1 fruit fly cellular context compared by ENCODE assay signal in the genomic region with DNA sequence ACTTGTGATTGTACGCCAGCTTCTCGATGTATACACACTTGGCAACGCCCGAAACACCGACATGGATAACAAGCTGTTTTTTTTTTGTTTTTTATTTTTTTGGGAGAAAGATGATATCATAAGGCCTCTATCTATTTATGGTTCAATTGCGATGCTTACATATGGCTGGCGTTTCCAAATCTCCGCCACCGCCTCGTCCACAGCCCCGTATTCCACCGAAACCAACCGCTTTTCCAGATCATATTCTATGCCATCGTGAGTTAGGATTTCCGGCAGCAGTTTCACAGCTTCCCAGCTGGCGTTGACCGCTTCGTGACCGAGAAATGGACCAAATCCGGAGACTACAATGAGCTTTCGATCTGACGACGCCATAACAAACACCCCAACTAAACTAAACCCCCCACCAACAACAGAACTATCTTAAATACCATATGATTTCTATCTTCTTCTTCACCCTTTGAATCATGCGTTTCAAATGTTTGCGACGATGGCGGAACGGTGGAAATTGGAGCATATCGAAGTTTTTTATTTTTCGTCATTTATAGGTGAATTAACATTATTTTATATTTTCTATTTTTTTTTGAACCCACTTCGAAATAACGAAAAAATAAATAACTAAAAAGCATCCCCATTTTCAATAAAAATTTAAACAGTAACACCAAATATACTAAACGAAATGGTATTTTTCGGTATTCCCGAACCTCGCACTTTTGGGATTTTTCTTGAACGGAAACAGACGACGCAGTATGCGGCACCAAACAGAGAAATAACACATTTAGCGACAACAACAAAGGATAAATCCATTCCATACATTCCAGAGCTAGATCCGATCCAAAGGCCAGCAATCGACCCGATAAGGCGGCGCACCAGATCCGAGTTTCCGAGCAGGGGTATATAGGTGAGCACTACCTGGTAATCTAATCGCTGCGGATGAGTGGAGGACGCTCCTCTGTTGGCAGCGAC.
A peak's percentile ranks its signal among the peaks of the same experiment; 100 is the strongest.
TF ChIP-seq lines count a peak whose summit lies in the region.

A gene (minus strand): TSS at position 422 of the 963 bp plus-strand sequence.
A gene (plus strand): TSS at position 718 of the 963 bp plus-strand sequence.

TF ChIP-seq in whole organism, embryonic, 481 proteins besides CTCF, POLR2A, EP300 and RAD21 (continued from another document and continues in another):
- TF ChIP-seq Dll (GFP tag; IDR thresholded peaks at IDR 0.05; lab: Robert Waterston, UW; ENCODE audit: partially characterized antibody) (peak; percentile 35; the same call in 1 of the 4 replicates), ATbp (GFP tag; optimal IDR thresholded peaks at IDR 0.05; lab: Kevin White, UChicago) (no peak), sens (GFP tag; lab: Kevin White, UChicago) (peak; percentile 69), CG15514 (GFP tag; optimal IDR thresholded peaks at IDR 0.05; lab: Kevin White, UChicago) (peak; percentile 83), CG4360 (GFP tag; IDR thresholded peaks at IDR 0.05; lab: Robert Waterston, UW) (peak; percentile 77), cato (GFP tag; optimal IDR thresholded peaks at IDR 0.05; lab: Kevin White, UChicago; ENCODE audit: borderline replicate concordance) (no peak), phol (tag; optimal IDR thresholded peaks at IDR 0.05; lab: Kevin White, UChicago) (peak; percentile 63), kay (GFP tag; optimal IDR thresholded peaks at IDR 0.05; lab: Kevin White, UChicago) (peak; percentile 70), kah (GFP tag; optimal IDR thresholded peaks at IDR 0.05; lab: Kevin White, UChicago) (no peak), hb (GFP tag; IDR thresholded peaks at IDR 0.05; lab: Robert Waterston, UW; ENCODE audit: partially characterized antibody) (0 out of 3 replicates have a peak, but pooled peaks have one; percentile 12), CG16813 (GFP tag; IDR thresholded peaks at IDR 0.05; lab: Robert Waterston, UW; ENCODE audit: partially characterized antibody) (0 out of 3 replicates have a peak, but pooled peaks have one; percentile 10), sna (GFP tag; IDR thresholded peaks at IDR 0.05; lab: Robert Waterston, UW; ENCODE audit: partially characterized antibody) (peak; percentile 26; the same call in 1 of the 2 replicates), CG30403 (GFP tag; optimal IDR thresholded peaks at IDR 0.05; lab: Kevin White, UChicago) (no peak), CG34422 (GFP tag; IDR thresholded peaks at IDR 0.05; lab: Robert Waterston, UW) (peak; percentile 74; the same call in 1 of the 3 replicates), CG2875 (GFP tag; optimal IDR thresholded peaks at IDR 0.05; lab: Kevin White, UChicago) (peak; percentile 2), CG5180 (GFP tag; optimal IDR thresholded peaks at IDR 0.05; lab: Kevin White, UChicago) (no peak), MBD-R2 (GFP tag; IDR thresholded peaks at IDR 0.05; lab: Robert Waterston, UW) (peak; percentile 45; the same call in 1 of the 2 replicates), zfh2 (GFP tag; optimal IDR thresholded peaks at IDR 0.05; lab: Kevin White, UChicago) (no peak), CG17829 (tag; optimal IDR thresholded peaks at IDR 0.05; lab: Kevin White, UChicago) (peak; percentile 7), BEAF-32 (GFP tag; optimal IDR thresholded peaks at IDR 0.05; lab: Kevin White, UChicago) (peak; percentile 55), gsb-n (tag; optimal IDR thresholded peaks at IDR 0.05; lab: Kevin White, UChicago) (peak; percentile 27), crol (GFP tag; IDR thresholded peaks at IDR 0.05; lab: Robert Waterston, UW) (peak; percentile 50; the same call in 1 of the 2 replicates), CG4617 (GFP tag; optimal IDR thresholded peaks at IDR 0.05; lab: Kevin White, UChicago; ENCODE audit: borderline replicate concordance) (peak; percentile 49), pros (GFP tag; optimal IDR thresholded peaks at IDR 0.05; lab: Kevin White, UChicago) (no peak), Bgb (GFP tag; IDR thresholded peaks at IDR 0.05; lab: Robert Waterston, UW; ENCODE audit: partially characterized antibody) (peak; percentile 41; the same call in 1 of the 2 replicates), Hmr (GFP tag; optimal IDR thresholded peaks at IDR 0.05; lab: Kevin White, UChicago) (peak; percentile 12), CG17361 (GFP tag; IDR thresholded peaks at IDR 0.05; lab: Robert Waterston, UW) (peak; percentile 47; the same call in 1 of the 3 replicates), CG10267 (tag; optimal IDR thresholded peaks at IDR 0.05; lab: Kevin White, UChicago) (peak; percentile 59), CG15011 (GFP tag; optimal IDR thresholded peaks at IDR 0.05; lab: Kevin White, UChicago) (no peak), Sox100B (GFP tag; optimal IDR thresholded peaks at IDR 0.05; lab: Kevin White, UChicago) (peak; percentile 2), grau (tag; optimal IDR thresholded peaks at IDR 0.05; lab: Kevin White, UChicago) (no peak), nom (GFP tag; optimal IDR thresholded peaks at IDR 0.05; lab: Kevin White, UChicago) (peak; percentile 17), GATAe (GFP tag; conservative IDR thresholded peaks at IDR 0.05; lab: Robert Waterston, UW) (peak; percentile 36; the same call in 1 of the 2 replicates), Dbx (GFP tag; IDR thresholded peaks at IDR 0.05; lab: Robert Waterston, UW) (no peak), lbe (GFP tag; optimal IDR thresholded peaks at IDR 0.05; lab: Kevin White, UChicago) (peak; percentile 61), dm (GFP tag; optimal IDR thresholded peaks at IDR 0.05; lab: Kevin White, UChicago) (peak; percentile 37), Trl (optimal IDR thresholded peaks at IDR 0.05; lab: Kevin White, UChicago) (no peak), Trl (GFP tag; optimal IDR thresholded peaks at IDR 0.05; lab: Kevin White, UChicago) (no peak), E2f2 (GFP tag; IDR thresholded peaks at IDR 0.05; lab: Robert Waterston, UW) (peak; percentile 52), Hr78 (GFP tag; optimal IDR thresholded peaks at IDR 0.05; lab: Kevin White, UChicago) (peak in 1 of 2 experiments; percentile 37), CG12299 (tag; optimal IDR thresholded peaks at IDR 0.05; lab: Kevin White, UChicago) (peak; percentile 8), ems (GFP tag; optimal IDR thresholded peaks at IDR 0.05; lab: Kevin White, UChicago) (no peak), CG17385 (GFP tag; optimal IDR thresholded peaks at IDR 0.05; lab: Kevin White, UChicago) (peak; percentile 97), Meics (GFP tag; optimal IDR thresholded peaks at IDR 0.05; lab: Kevin White, UChicago) (peak; percentile 25), MESR4 (GFP tag; optimal IDR thresholded peaks at IDR 0.05; lab: Kevin White, UChicago) (peak; percentile 82), nmo (GFP tag; optimal IDR thresholded peaks at IDR 0.05; lab: Kevin White, UChicago) (peak; percentile 59), kni (GFP tag; optimal IDR thresholded peaks at IDR 0.05; lab: Kevin White, UChicago) (peak; percentile 25), CG30020 (tag; optimal IDR thresholded peaks at IDR 0.05; lab: Kevin White, UChicago) (peak; percentile 88), chinmo (GFP tag; IDR thresholded peaks at IDR 0.05; lab: Robert Waterston, UW; ENCODE audit: partially characterized antibody) (0 out of 4 replicates have a peak, but pooled peaks have one; percentile 26), PHDP (tag; optimal IDR thresholded peaks at IDR 0.05; lab: Kevin White, UChicago) (peak; percentile 17), CG13624 (GFP tag; optimal IDR thresholded peaks at IDR 0.05; lab: Kevin White, UChicago) (peak; percentile 10), Asciz (GFP tag; optimal IDR thresholded peaks at IDR 0.05; lab: Kevin White, UChicago) (no peak), Max (GFP tag; optimal IDR thresholded peaks at IDR 0.05; lab: Kevin White, UChicago) (peak; percentile 22), esg (GFP tag; conservative IDR thresholded peaks at IDR 0.05; lab: Robert Waterston, UW) (no peak), Deaf1 (tag; optimal IDR thresholded peaks at IDR 0.05; lab: Kevin White, UChicago) (peak; percentile 32), ab (GFP tag; optimal IDR thresholded peaks at IDR 0.05; lab: Kevin White, UChicago) (no peak), Rfx (GFP tag; IDR thresholded peaks at IDR 0.05; lab: Robert Waterston, UW) (peak; percentile 7; the same call in 1 of the 2 replicates), pzg (GFP tag; optimal IDR thresholded peaks at IDR 0.05; lab: Kevin White, UChicago) (peak; percentile 70), tup (GFP tag; optimal IDR thresholded peaks at IDR 0.05; lab: Kevin White, UChicago) (no peak), CG10147 (GFP tag; optimal IDR thresholded peaks at IDR 0.05; lab: Kevin White, UChicago) (peak; percentile 42), gfzf (GFP tag; optimal IDR thresholded peaks at IDR 0.05; lab: Kevin White, UChicago) (peak; percentile 89), CG31441 (GFP tag; IDR thresholded peaks at IDR 0.05; lab: Robert Waterston, UW) (peak; percentile 48; the same call in 1 of the 2 replicates), CG9797 (GFP tag; optimal IDR thresholded peaks at IDR 0.05; lab: Kevin White, UChicago) (peak; percentile 88), Atf-2 (GFP tag; optimal IDR thresholded peaks at IDR 0.05; lab: Kevin White, UChicago) (no peak), CG7271 (tag; optimal IDR thresholded peaks at IDR 0.05; lab: Kevin White, UChicago) (no peak), trem (tag; optimal IDR thresholded peaks at IDR 0.05; lab: Kevin White, UChicago) (peak; percentile 66), CG15601 (tag; optimal IDR thresholded peaks at IDR 0.05; lab: Kevin White, UChicago) (peak; percentile 60), lilli (GFP tag; optimal IDR thresholded peaks at IDR 0.05; lab: Kevin White, UChicago) (peak; percentile 15), CG13123 (GFP tag; optimal IDR thresholded peaks at IDR 0.05; lab: Kevin White, UChicago) (no peak), YL-1 (GFP tag; optimal IDR thresholded peaks at IDR 0.05; lab: Kevin White, UChicago) (peak; percentile 85), Camta (GFP tag; optimal IDR thresholded peaks at IDR 0.05; lab: Kevin White, UChicago) (no peak), sd (tag; optimal IDR thresholded peaks at IDR 0.05; lab: Kevin White, UChicago) (peak; percentile 83), CG4282 (GFP tag; optimal IDR thresholded peaks at IDR 0.05; lab: Kevin White, UChicago) (no peak), hkb (optimal IDR thresholded peaks at IDR 0.05; lab: Kevin White, UChicago) (no peak), hkb (GFP tag; IDR thresholded peaks at IDR 0.05; lab: Robert Waterston, UW) (peak; percentile 23; the same call in 1 of the 2 replicates), Scr (GFP tag; IDR thresholded peaks at IDR 0.05; lab: Robert Waterston, UW; ENCODE audit: partially characterized antibody) (no peak; the same call in 1 of the 2 replicates), Tbp (GFP tag; optimal IDR thresholded peaks at IDR 0.05; lab: Kevin White, UChicago) (no peak), CG1603 (tag; optimal IDR thresholded peaks at IDR 0.05; lab: Kevin White, UChicago) (peak; percentile 89), Taf1 (GFP tag; IDR thresholded peaks at IDR 0.05; lab: Robert Waterston, UW) (no peak), CG7556 (GFP tag; optimal IDR thresholded peaks at IDR 0.05; lab: Kevin White, UChicago) (peak; percentile 7), Nf-YB (GFP tag; optimal IDR thresholded peaks at IDR 0.05; lab: Kevin White, UChicago) (peak; percentile 17), Lhr (GFP tag; optimal IDR thresholded peaks at IDR 0.05; lab: Kevin White, UChicago) (peak; percentile 56), CG12659 (GFP tag; optimal IDR thresholded peaks at IDR 0.05; lab: Kevin White, UChicago) (peak; percentile 81), CG12391 (tag; optimal IDR thresholded peaks at IDR 0.05; lab: Kevin White, UChicago) (peak; percentile 48), nerfin-1 (tag; optimal IDR thresholded peaks at IDR 0.05; lab: Kevin White, UChicago) (peak; percentile 3), grn (GFP tag; optimal IDR thresholded peaks at IDR 0.05; lab: Kevin White, UChicago) (peak; percentile 49), Stat92E (GFP tag; optimal IDR thresholded peaks at IDR 0.05; lab: Kevin White, UChicago) (peak in 1 of 3 experiments; percentile 39), Myb (GFP tag; optimal IDR thresholded peaks at IDR 0.05; lab: Kevin White, UChicago) (peak; percentile 19), Ets97D (GFP tag; optimal IDR thresholded peaks at IDR 0.05; lab: Kevin White, UChicago) (peak; percentile 58), dysf (GFP tag; IDR thresholded peaks at IDR 0.05; lab: Robert Waterston, UW) (no peak), Vsx1 (GFP tag; optimal IDR thresholded peaks at IDR 0.05; lab: Kevin White, UChicago) (peak; percentile 29), Dp (GFP tag; optimal IDR thresholded peaks at IDR 0.05; lab: Kevin White, UChicago) (peak; percentile 53), dpn (GFP tag; optimal IDR thresholded peaks at IDR 0.05; lab: Kevin White, UChicago) (peak in 1 of 2 experiments; percentile 18), sc (optimal IDR thresholded peaks at IDR 0.05; lab: Kevin White, UChicago) (no peak), sc (GFP tag; optimal IDR thresholded peaks at IDR 0.05; lab: Kevin White, UChicago) (no peak), CG1602 (GFP tag; optimal IDR thresholded peaks at IDR 0.05; lab: Kevin White, UChicago) (no peak), fd96Cb (tag; optimal IDR thresholded peaks at IDR 0.05; lab: Kevin White, UChicago) (no peak), twi (tag; optimal IDR thresholded peaks at IDR 0.05; lab: Kevin White, UChicago) (peak; percentile 17), ken (GFP tag; IDR thresholded peaks at IDR 0.05; lab: Robert Waterston, UW) (no peak), CkIIα-i1 (GFP tag; IDR thresholded peaks at IDR 0.05; lab: Robert Waterston, UW) (no peak), D19A (tag; optimal IDR thresholded peaks at IDR 0.05; lab: Kevin White, UChicago) (peak; percentile 39), Med (GFP tag; lab: Kevin White, UChicago) (peak; percentile 80), CG14710 (tag; optimal IDR thresholded peaks at IDR 0.05; lab: Kevin White, UChicago) (peak; percentile 77), CG32767 (GFP tag; IDR thresholded peaks at IDR 0.05; lab: Robert Waterston, UW) (peak; percentile 61; the same call in 1 of the 2 replicates), cg (GFP tag; optimal IDR thresholded peaks at IDR 0.05; lab: Kevin White, UChicago) (peak; percentile 29), Dek (tag; optimal IDR thresholded peaks at IDR 0.05; lab: Kevin White, UChicago) (peak; percentile 1), HmgZ (tag; optimal IDR thresholded peaks at IDR 0.05; lab: Kevin White, UChicago) (peak; percentile 1), CG8290 (GFP tag; optimal IDR thresholded peaks at IDR 0.05; lab: Kevin White, UChicago) (peak; percentile 8), CG8290 (tag; optimal IDR thresholded peaks at IDR 0.05; lab: Kevin White, UChicago) (peak in 1 of 2 experiments; percentile 33), Opbp (GFP tag; IDR thresholded peaks at IDR 0.05; lab: Robert Waterston, UW; ENCODE audit: partially characterized antibody) (0 out of 3 replicates have a peak, but pooled peaks have one; percentile 14), CG6791 (GFP tag; IDR thresholded peaks at IDR 0.05; lab: Robert Waterston, UW; ENCODE audit: partially characterized antibody) (0 out of 3 replicates have a peak, but pooled peaks have one; percentile 9), crp (GFP tag; optimal IDR thresholded peaks at IDR 0.05; lab: Kevin White, UChicago) (peak; percentile 43 to 89), CG2120 (GFP tag; optimal IDR thresholded peaks at IDR 0.05; lab: Kevin White, UChicago) (peak; percentile 7)
